Worm (Caenorhabditis elegans): Measurements from ENCODE around the gene C30B5.17.

ce11 chrII:6198468-6198867 lies 4.3 kb downstream of the C30B5.17 start, which contains the start of gene szy-4:
- TF ChIP-seq flt-1 (GFP tag; IDR thresholded peaks at IDR 0.05) (no peak), tab-1 (GFP tag; IDR thresholded peaks at IDR 0.05) (no peak), ref-1 (GFP tag; conservative IDR thresholded peaks at IDR 0.05) (no peak), ztf-23 (GFP tag; IDR thresholded peaks at IDR 0.05) (no peak)
